Fruit fly (Drosophila melanogaster) whole organism, embryonic: ENCODE data around the gene CG5535.

ENCODE experiments used
- CG10147 ChIP-seq: fragments of 200-800 bp; sonication (Bioruptor generic); optimal IDR thresholded peaks from 2 replicates; lab custom pipeline; 2019; ENCODE audit warnings: missing biosample characterization, mild to moderate bottlenecking, missing genetic modification characterization, moderate library complexity
- CG11398 ChIP-seq: fragments of 200-800 bp; sonication (Bioruptor generic); optimal IDR thresholded peaks from 2 replicates; lab custom pipeline; 2016; ENCODE audit warnings: missing biosample characterization, missing genetic modification characterization
- CG11504 ChIP-seq: fragments of 200-800 bp; sonication (Bioruptor generic); optimal IDR thresholded peaks from 3 replicates; lab custom pipeline; 2019; ENCODE audit warnings: missing biosample characterization, mild to moderate bottlenecking, missing genetic modification characterization, moderate library complexity
- CG11696 ChIP-seq: fragments of 200-800 bp; sonication (Bioruptor generic); IDR thresholded peaks from 2 replicates; pipeline ENCODE4 v1.3.6; 2022; ENCODE audit warnings: missing biosample characterization, missing genetic modification characterization
- CG1233 ChIP-seq: fragments of 200-800 bp; sonication (Bioruptor generic); optimal IDR thresholded peaks from 4 replicates; lab custom pipeline; 2018; ENCODE audit warnings: missing biosample characterization, mild to moderate bottlenecking, missing genetic modification characterization
- CG13775 ChIP-seq: fragments of 200-800 bp; sonication (Bioruptor generic); optimal IDR thresholded peaks from 3 replicates; lab custom pipeline; 2017; ENCODE audit warnings: missing biosample characterization, mild to moderate bottlenecking, missing genetic modification characterization
- CG15269 ChIP-seq: fragments of 200-800 bp; sonication (Bioruptor generic); optimal IDR thresholded peaks from 2 replicates; lab custom pipeline; 2018; ENCODE audit warnings: missing biosample characterization, mild to moderate bottlenecking, missing genetic modification characterization, moderate library complexity
- CG17359 ChIP-seq: fragments of 200-800 bp; sonication (Bioruptor generic); optimal IDR thresholded peaks from 3 replicates; lab custom pipeline; 2018; ENCODE audit warnings: missing biosample characterization, mild to moderate bottlenecking, missing genetic modification characterization, moderate library complexity
- CG17829 ChIP-seq: fragments of 200-800 bp; optimal IDR thresholded peaks from 2 replicates; lab custom pipeline; 2019; ENCODE audit warnings: missing biosample characterization, mild to moderate bottlenecking, missing genetic modification characterization, moderate library complexity
- CG2116 ChIP-seq: fragments of 200-800 bp; sonication (Bioruptor generic); optimal IDR thresholded peaks from 3 replicates; lab custom pipeline; 2018; ENCODE audit warnings: missing biosample characterization, mild to moderate bottlenecking, missing genetic modification characterization
- CG3407 ChIP-seq: fragments of 200-800 bp; sonication (Bioruptor generic); optimal IDR thresholded peaks from 2 replicates; lab custom pipeline; 2018; ENCODE audit warnings: missing biosample characterization, mild to moderate bottlenecking, missing genetic modification characterization
- CG42726 ChIP-seq: fragments of 200-800 bp; sonication (Bioruptor generic); IDR thresholded peaks from 2 replicates; pipeline ENCODE4 v1.3.6; 2022; ENCODE audit warnings: missing biosample characterization, missing genetic modification characterization; ENCODE audit not compliant: partially characterized antibody
- CG4360 ChIP-seq: fragments of 200-800 bp; sonication (Bioruptor generic); IDR thresholded peaks from 2 replicates; pipeline ENCODE4 v1.3.6; 2022; ENCODE audit warnings: missing biosample characterization, missing genetic modification characterization
- CG4617 ChIP-seq: fragments of 200-800 bp; sonication (Bioruptor generic); optimal IDR thresholded peaks from 3 replicates; lab custom pipeline; 2016; ENCODE audit warnings: missing biosample characterization, missing genetic modification characterization, borderline replicate concordance
- CG6654 ChIP-seq: fragments of 200-800 bp; sonication (Bioruptor generic); optimal IDR thresholded peaks from 2 replicates; lab custom pipeline; 2017; ENCODE audit warnings: missing biosample characterization, mild to moderate bottlenecking, missing genetic modification characterization
- CG9215 ChIP-seq: fragments of 200-800 bp; sonication (Bioruptor generic); IDR thresholded peaks from 2 replicates; pipeline ENCODE4 v1.3.6; 2022; ENCODE audit warnings: missing biosample characterization, missing genetic modification characterization
- CG9797 ChIP-seq: fragments of 200-800 bp; sonication (Bioruptor generic); optimal IDR thresholded peaks from 3 replicates; lab custom pipeline; 2018; ENCODE audit warnings: missing biosample characterization, mild to moderate bottlenecking, missing genetic modification characterization
- CrebB ChIP-seq: fragments of 200-800 bp; sonication (Bioruptor generic); optimal IDR thresholded peaks from 3 replicates; lab custom pipeline; 2018; ENCODE audit warnings: missing biosample characterization, mild to moderate bottlenecking, missing genetic modification characterization
- Dip2 ChIP-seq: fragments of 200-800 bp; sonication (Bioruptor generic); IDR thresholded peaks from 2 replicates; pipeline ENCODE4 v1.3.6; 2022; ENCODE audit warnings: missing biosample characterization, missing genetic modification characterization
- Drgx ChIP-seq: fragments of 200-800 bp; sonication (Bioruptor generic); IDR thresholded peaks from 2 replicates; pipeline ENCODE4 v1.3.6; 2022; ENCODE audit warnings: missing biosample characterization, missing genetic modification characterization
- Ets97D ChIP-seq: fragments of 200-800 bp; sonication (Bioruptor generic); optimal IDR thresholded peaks from 3 replicates; lab custom pipeline; 2016; ENCODE audit warnings: missing biosample characterization, missing genetic modification characterization
- Hsf ChIP-seq: fragments of 200-800 bp; sonication (Bioruptor generic); optimal IDR thresholded peaks from 3 replicates; lab custom pipeline; 2016; ENCODE audit warnings: missing biosample characterization, missing genetic modification characterization
- Jarid2 ChIP-seq: fragments of 200-800 bp; sonication (Bioruptor generic); optimal IDR thresholded peaks from 3 replicates; lab custom pipeline; 2017; ENCODE audit warnings: mild to moderate bottlenecking, missing biosample characterization, missing genetic modification reagents, missing genetic modification characterization
- MESR4 ChIP-seq: fragments of 200-800 bp; sonication (Bioruptor generic); optimal IDR thresholded peaks from 2 replicates; lab custom pipeline; 2018; ENCODE audit warnings: missing biosample characterization, mild to moderate bottlenecking, missing genetic modification characterization, moderate library complexity
- NC2α ChIP-seq: fragments of 200-800 bp; sonication (Bioruptor generic); optimal IDR thresholded peaks from 2 replicates; lab custom pipeline; 2016; ENCODE audit warnings: missing biosample characterization, missing genetic modification characterization
- NC2β ChIP-seq: fragments of 200-800 bp; sonication (Bioruptor generic); optimal IDR thresholded peaks from 2 replicates; lab custom pipeline; 2016; ENCODE audit warnings: missing biosample characterization, missing genetic modification characterization
- Nf-YA ChIP-seq: fragments of 200-800 bp; sonication (Bioruptor generic); IDR thresholded peaks from 2 replicates; pipeline ENCODE4 v1.3.6; 2022; ENCODE audit warnings: missing biosample characterization, missing genetic modification characterization
- Oli ChIP-seq: fragments of 200-800 bp; sonication (Bioruptor generic); optimal IDR thresholded peaks from 2 replicates; lab custom pipeline; 2018; ENCODE audit warnings: missing biosample characterization, mild to moderate bottlenecking, missing genetic modification characterization, moderate library complexity
- Six4 ChIP-seq: fragments of 200-800 bp; sonication (Bioruptor generic); optimal IDR thresholded peaks from 2 replicates; lab custom pipeline; 2016; ENCODE audit warnings: missing biosample characterization, missing genetic modification characterization
- Trl ChIP-seq, 3 experiments: fragments of >200 bp in 2 of 3; fragments of 200-800 bp in 1 of 3; sonication (Bioruptor generic) in 1 of 3; optimal IDR thresholded peaks; 2 replicates in 1 of 3; 3 replicates in 2 of 3; lab custom pipeline; 2016 to 2017; ENCODE audit warnings: missing biosample characterization in 1 of 3, missing genetic modification characterization in 1 of 3
- ac ChIP-seq: fragments of 200-800 bp; sonication (Bioruptor generic); optimal IDR thresholded peaks from 3 replicates; lab custom pipeline; 2017; ENCODE audit warnings: missing biosample characterization, mild to moderate bottlenecking, missing genetic modification characterization
- aop ChIP-seq: fragments of 200-800 bp; sonication (Bioruptor generic); IDR thresholded peaks from 2 replicates; pipeline ENCODE4 v1.3.6; 2022; ENCODE audit warnings: missing biosample characterization, missing genetic modification characterization
- az2 ChIP-seq: fragments of 200-800 bp; sonication (Bioruptor generic); optimal IDR thresholded peaks from 3 replicates; lab custom pipeline; 2016; ENCODE audit warnings: missing biosample characterization, missing genetic modification characterization
- cas ChIP-seq: fragments of 200-800 bp; sonication (Bioruptor generic); IDR thresholded peaks from 2 replicates; pipeline ENCODE4 v1.3.6; 2022; ENCODE audit warnings: missing biosample characterization, missing genetic modification characterization
- da ChIP-seq: fragments of 200-800 bp; sonication (Bioruptor generic); optimal IDR thresholded peaks from 2 replicates; lab custom pipeline; 2016; ENCODE audit warnings: missing biosample characterization, missing genetic modification characterization
- ham ChIP-seq: fragments of 200-800 bp; sonication (Bioruptor generic); IDR thresholded peaks from 2 replicates; pipeline ENCODE4 v1.3.6; 2022; ENCODE audit warnings: missing biosample characterization, missing genetic modification characterization
- hkb ChIP-seq, 2 experiments: fragments of 200-800 bp in 1 of 2; fragments of >200 bp in 1 of 2; sonication (Bioruptor generic) in 1 of 2; IDR thresholded peaks in 1 of 2; optimal IDR thresholded peaks in 1 of 2; 2 replicates each; pipeline versions ENCODE4 v1.3.6 to Lab custom; 2017 to 2022; ENCODE audit warnings: missing biosample characterization in 1 of 2, missing genetic modification characterization in 1 of 2
- nom ChIP-seq: fragments of 200-800 bp; sonication (Bioruptor generic); optimal IDR thresholded peaks from 2 replicates; lab custom pipeline; 2017; ENCODE audit warnings: missing biosample characterization, missing genetic modification characterization, mild to moderate bottlenecking, moderate library complexity, missing genetic modification reagents
- pb ChIP-seq: fragments of 200-800 bp; sonication (Bioruptor generic); optimal IDR thresholded peaks from 3 replicates; lab custom pipeline; 2016; ENCODE audit warnings: missing biosample characterization, missing genetic modification characterization
- prd ChIP-seq, 3 experiments: fragments of >200 bp in 2 of 3; fragments of 200-800 bp in 1 of 3; sonication (Bioruptor generic) in 1 of 3; optimal IDR thresholded peaks in 2 of 3; IDR thresholded peaks in 1 of 3; 2 replicates in 2 of 3; 3 replicates in 1 of 3; pipeline versions ENCODE4 v1.3.6 to Lab custom; 2017 to 2022; ENCODE audit warnings: missing biosample characterization in 1 of 3, missing genetic modification characterization in 1 of 3
- repo ChIP-seq: fragments of 200-800 bp; sonication (Bioruptor generic); optimal IDR thresholded peaks from 2 replicates; lab custom pipeline; 2016; ENCODE audit warnings: missing biosample characterization, missing genetic modification characterization
- sim ChIP-seq: fragments of 200-800 bp; sonication (Bioruptor generic); IDR thresholded peaks from 2 replicates; pipeline ENCODE4 v1.3.6; 2022; ENCODE audit warnings: missing biosample characterization, missing genetic modification characterization

Gene CG5535

dm6 chr3L:17841085-17841606 lies 15.4 kb downstream of the CG5535 start, which contains the start of gene CG5577 (continued):
- TF ChIP-seq Hsf (GFP tag; lab: Kevin White, UChicago) = peak; percentile 7
- TF ChIP-seq CG15269 = peak; percentile 27
- no peak for TF ChIP-seq Oli (tag; lab: Kevin White, UChicago)
- TF ChIP-seq da = no peak
- TF ChIP-seq nom = no peak
- no peak for TF ChIP-seq CG17359 (tag; lab: Kevin White, UChicago)
- TF ChIP-seq CG4360 (GFP tag; lab: Robert Waterston, UW) = no peak
- no peak for TF ChIP-seq CG4617 (GFP tag; lab: Kevin White, UChicago)
- no peak for TF ChIP-seq Jarid2
- TF ChIP-seq az2 (GFP tag; lab: Kevin White, UChicago) = no peak
- TF ChIP-seq hkb (optimal IDR thresholded peaks at IDR 0.05; lab: Kevin White, UChicago) = no peak
- no peak for TF ChIP-seq hkb (GFP tag; IDR thresholded peaks at IDR 0.05; lab: Robert Waterston, UW)
- TF ChIP-seq CG17829 (tag; lab: Kevin White, UChicago) = no peak
- no peak for TF ChIP-seq CG9797 (GFP tag; lab: Kevin White, UChicago)
- TF ChIP-seq prd (optimal IDR thresholded peaks at IDR 0.05; lab: Kevin White, UChicago) = no peak
- 0 out of 3 replicates have a peak, but pooled peaks have one; percentile 35 for TF ChIP-seq prd (GFP tag; IDR thresholded peaks at IDR 0.05; lab: Robert Waterston, UW)
- TF ChIP-seq CG3407 = no peak
- no peak for TF ChIP-seq repo
- no peak for TF ChIP-seq pb (GFP tag; lab: Kevin White, UChicago)
- TF ChIP-seq Nf-YA (GFP tag; lab: Robert Waterston, UW) = no peak
- no peak for TF ChIP-seq CG11696
- TF ChIP-seq sim (GFP tag; lab: Robert Waterston, UW) = no peak
- TF ChIP-seq Dip2 (GFP tag; lab: Robert Waterston, UW) = no peak
- TF ChIP-seq Ets97D (GFP tag; lab: Kevin White, UChicago) = no peak
- TF ChIP-seq CG42726 (GFP tag; lab: Robert Waterston, UW) = peak; percentile 39; the same call in 1 of the 2 replicates
- TF ChIP-seq aop (GFP tag; lab: Robert Waterston, UW) = no peak

dm6 chr3L:17835074-17835473 lies 21.5 kb downstream of the CG5535 start, which contains the start of gene CG32189:
Gene CG32189 (minus strand): TSS chr3L:17835174.
- TF ChIP-seq repo = no peak
- TF ChIP-seq CG13775 (GFP tag; lab: Kevin White, UChicago) = no peak
- no peak for TF ChIP-seq ham (GFP tag; lab: Robert Waterston, UW)
- TF ChIP-seq NC2α (GFP tag; lab: Kevin White, UChicago) = no peak
- no peak for TF ChIP-seq CG11398
- TF ChIP-seq Drgx = no peak
- TF ChIP-seq CrebB (tag; lab: Kevin White, UChicago) = no peak
- no peak for TF ChIP-seq CG10147
- TF ChIP-seq MESR4 = no peak
- TF ChIP-seq CG6654 (GFP tag; lab: Kevin White, UChicago) = no peak
- TF ChIP-seq CG9215 (GFP tag; lab: Robert Waterston, UW) = no peak
- no peak for TF ChIP-seq CG2116 (GFP tag; lab: Kevin White, UChicago)
- no peak for TF ChIP-seq CG11504 (tag; lab: Kevin White, UChicago)
- no peak for TF ChIP-seq Trl (optimal IDR thresholded peaks at IDR 0.05; lab: Kevin White, UChicago)
- no peak for TF ChIP-seq Trl (GFP tag; optimal IDR thresholded peaks at IDR 0.05; lab: Kevin White, UChicago)
- no peak for TF ChIP-seq CG1233
- TF ChIP-seq Six4 (GFP tag; lab: Kevin White, UChicago) = no peak
- TF ChIP-seq ac (GFP tag; lab: Kevin White, UChicago) = no peak
- no peak for TF ChIP-seq cas
- no peak for TF ChIP-seq NC2β (GFP tag; lab: Kevin White, UChicago)
